Worm (Caenorhabditis elegans) whole organism, late embryonic: ENCODE results near the gene irld-48.
A peak's percentile ranks its signal among the peaks of the same experiment; 100 is the strongest.

Experiments
- C08G9.2 ChIP-seq: sonication (generic microtip); optimal IDR thresholded peaks from 2 replicates; lab custom pipeline; 2016; ENCODE audit warnings: mild to moderate bottlenecking, missing genetic modification characterization, moderate library complexity, missing compliant biosample characterization
- C38D4.7 ChIP-seq: fragments of 200-800 bp; sonication (Bioruptor generic); optimal IDR thresholded peaks from 2 replicates; lab custom pipeline; 2018; ENCODE audit warnings: mild to moderate bottlenecking, missing genetic modification characterization, moderate library complexity, missing compliant biosample characterization
- F13H6.1 ChIP-seq: sonication (generic microtip); optimal IDR thresholded peaks from 2 replicates; lab custom pipeline; 2016; ENCODE audit warnings: missing genetic modification characterization, missing compliant biosample characterization
- K02D7.2 ChIP-seq: sonication (generic microtip); optimal IDR thresholded peaks from 2 replicates; lab custom pipeline; 2017; ENCODE audit warnings: mild to moderate bottlenecking, missing genetic modification characterization, missing compliant biosample characterization
- K09A11.1 ChIP-seq: sonication (generic microtip); optimal IDR thresholded peaks from 2 replicates; lab custom pipeline; 2017; ENCODE audit warnings: antibody characterized with exemption, mild to moderate bottlenecking, missing genetic modification characterization, missing compliant biosample characterization; ENCODE audit not compliant: insufficient read depth
- T23F11.4 ChIP-seq: fragments of 200-800 bp; sonication (Bioruptor generic); optimal IDR thresholded peaks from 2 replicates; lab custom pipeline; 2018; ENCODE audit warnings: mild to moderate bottlenecking, missing genetic modification characterization, missing compliant biosample characterization
- ahr-1 ChIP-seq: sonication (generic microtip); optimal IDR thresholded peaks from 2 replicates; lab custom pipeline; 2016; ENCODE audit warnings: missing genetic modification characterization, missing compliant biosample characterization
- ceh-14 ChIP-seq: sonication (generic microtip); optimal IDR thresholded peaks from 2 replicates; lab custom pipeline; 2016; ENCODE audit warnings: missing genotype, missing genetic modification characterization, missing compliant biosample characterization
- ceh-18 ChIP-seq: sonication (generic microtip); optimal IDR thresholded peaks from 2 replicates; lab custom pipeline; 2016; ENCODE audit warnings: missing genetic modification characterization, missing compliant biosample characterization
- ceh-19 ChIP-seq: fragments of 200-800 bp; sonication (Bioruptor generic); optimal IDR thresholded peaks from 2 replicates; lab custom pipeline; 2018; ENCODE audit warnings: mild to moderate bottlenecking, missing genetic modification characterization, missing compliant biosample characterization
- ceh-2 ChIP-seq: sonication (generic microtip); optimal IDR thresholded peaks from 2 replicates; lab custom pipeline; 2016; ENCODE audit warnings: missing genotype, missing genetic modification characterization, missing compliant biosample characterization
- ceh-22 ChIP-seq: sonication (generic microtip); optimal IDR thresholded peaks from 2 replicates; lab custom pipeline; 2017; ENCODE audit warnings: missing biosample characterization, missing genetic modification characterization
- ceh-24 ChIP-seq: sonication (generic microtip); optimal IDR thresholded peaks from 2 replicates; lab custom pipeline; 2016; ENCODE audit warnings: mild to moderate bottlenecking, missing genetic modification characterization, missing compliant biosample characterization
- ceh-30 ChIP-seq: fragments of 150-350 bp; optimal IDR thresholded peaks from 2 replicates; lab custom pipeline; 2014; ENCODE audit warnings: missing biosample characterization, missing genetic modification characterization
- ceh-31 ChIP-seq: sonication (generic microtip); optimal IDR thresholded peaks from 2 replicates; lab custom pipeline; 2016; ENCODE audit warnings: missing genetic modification characterization, missing compliant biosample characterization
- ceh-34 ChIP-seq: sonication (generic microtip); optimal IDR thresholded peaks from 2 replicates; lab custom pipeline; 2016; ENCODE audit warnings: mild to moderate bottlenecking, missing genetic modification characterization, missing compliant biosample characterization
- ceh-45 ChIP-seq: fragments of 200-800 bp; sonication (Bioruptor generic); IDR thresholded peaks from 2 replicates; pipeline ENCODE4 v1.3.6; 2022; ENCODE audit warnings: missing genetic modification reagents, missing genetic modification characterization, missing compliant biosample characterization
- ceh-48 ChIP-seq: sonication (generic microtip); optimal IDR thresholded peaks from 2 replicates; lab custom pipeline; 2016; ENCODE audit warnings: missing genetic modification characterization, inconsistent platforms, missing compliant biosample characterization
- ceh-6 ChIP-seq: fragments of 200-800 bp; sonication (Bioruptor generic); optimal IDR thresholded peaks from 2 replicates; lab custom pipeline; 2018; ENCODE audit warnings: mild to moderate bottlenecking, missing genetic modification characterization, missing compliant biosample characterization
- che-1 ChIP-seq: sonication (generic microtip); optimal IDR thresholded peaks from 2 replicates; lab custom pipeline; 2016; ENCODE audit warnings: mild to moderate bottlenecking, missing genetic modification characterization, missing compliant biosample characterization
- dve-1 ChIP-seq: sonication (generic microtip); optimal IDR thresholded peaks from 2 replicates; lab custom pipeline; 2017; ENCODE audit warnings: antibody characterized with exemption, mild to moderate bottlenecking, missing genetic modification characterization, missing compliant biosample characterization
- elt-2 ChIP-seq: sonication (generic microtip); optimal IDR thresholded peaks from 2 replicates; lab custom pipeline; 2016; ENCODE audit warnings: missing genetic modification reagents, missing genetic modification characterization, missing compliant biosample characterization
- elt-4 ChIP-seq: sonication (generic microtip); optimal IDR thresholded peaks from 2 replicates; lab custom pipeline; 2016; ENCODE audit warnings: missing genetic modification characterization, missing compliant biosample characterization
- ets-4 ChIP-seq: sonication (generic microtip); optimal IDR thresholded peaks from 2 replicates; lab custom pipeline; 2016; ENCODE audit warnings: missing genetic modification characterization, missing compliant biosample characterization
- fkh-6 ChIP-seq: sonication (generic microtip); optimal IDR thresholded peaks from 2 replicates; lab custom pipeline; 2016; ENCODE audit warnings: missing genetic modification characterization, missing compliant biosample characterization
- hlh-13 ChIP-seq: fragments of 200-800 bp; sonication (Bioruptor generic); optimal IDR thresholded peaks from 2 replicates; lab custom pipeline; 2018; ENCODE audit warnings: mild to moderate bottlenecking, missing genetic modification characterization, missing compliant biosample characterization
- hlh-15 ChIP-seq: sonication (generic microtip); optimal IDR thresholded peaks from 2 replicates; lab custom pipeline; 2016; ENCODE audit warnings: missing genetic modification characterization, missing compliant biosample characterization
- hlh-6 ChIP-seq: sonication (generic microtip); optimal IDR thresholded peaks from 2 replicates; lab custom pipeline; 2016; ENCODE audit warnings: missing genotype, missing genetic modification characterization, missing compliant biosample characterization
- hlh-8 ChIP-seq: sonication (generic microtip); optimal IDR thresholded peaks from 2 replicates; lab custom pipeline; 2016; ENCODE audit warnings: missing genotype, missing genetic modification characterization, missing compliant biosample characterization
- lim-6 ChIP-seq: sonication (generic microtip); optimal IDR thresholded peaks from 2 replicates; lab custom pipeline; 2016; ENCODE audit warnings: missing genetic modification characterization, missing compliant biosample characterization
- madf-2 ChIP-seq: sonication (generic microtip); optimal IDR thresholded peaks from 2 replicates; lab custom pipeline; 2017; ENCODE audit warnings: missing genetic modification characterization, missing compliant biosample characterization
- nhr-11 ChIP-seq: fragments of 150-350 bp; optimal IDR thresholded peaks from 2 replicates; lab custom pipeline; 2014; ENCODE audit warnings: missing biosample characterization, missing genetic modification characterization
- nhr-232 ChIP-seq: sonication (generic microtip); optimal IDR thresholded peaks from 2 replicates; lab custom pipeline; 2016; ENCODE audit warnings: missing genetic modification characterization, missing compliant biosample characterization
- npax-4 ChIP-seq: sonication (generic microtip); optimal IDR thresholded peaks from 2 replicates; lab custom pipeline; 2016; ENCODE audit warnings: missing genetic modification characterization, missing compliant biosample characterization
- odd-2 ChIP-seq: sonication (generic microtip); optimal IDR thresholded peaks from 2 replicates; lab custom pipeline; 2017; ENCODE audit warnings: antibody characterized with exemption, mild to moderate bottlenecking, missing genetic modification characterization, missing compliant biosample characterization
- pat-9 ChIP-seq: fragments of 200-800 bp; sonication (Bioruptor generic); optimal IDR thresholded peaks from 2 replicates; lab custom pipeline; 2018; ENCODE audit warnings: mild to moderate bottlenecking, missing genetic modification characterization, moderate library complexity, missing compliant biosample characterization
- pha-2 ChIP-seq: sonication (generic microtip); optimal IDR thresholded peaks from 2 replicates; lab custom pipeline; 2017; ENCODE audit warnings: mild to moderate bottlenecking, missing genetic modification characterization, missing compliant biosample characterization
- pqm-1 ChIP-seq: sonication (generic microtip); optimal IDR thresholded peaks from 2 replicates; lab custom pipeline; 2016; ENCODE audit warnings: missing genetic modification characterization, missing compliant biosample characterization
- ref-2 ChIP-seq: sonication (generic microtip); optimal IDR thresholded peaks from 2 replicates; lab custom pipeline; 2016; ENCODE audit warnings: missing genetic modification characterization, missing compliant biosample characterization
- sdc-2 ChIP-seq: sonication (generic microtip); optimal IDR thresholded peaks from 2 replicates; lab custom pipeline; 2016; ENCODE audit warnings: missing genotype, missing genetic modification characterization, missing compliant biosample characterization
- sox-2 ChIP-seq: fragments of 200-800 bp; sonication (Bioruptor generic); IDR thresholded peaks from 2 replicates; pipeline ENCODE4 v1.3.6; 2022; ENCODE audit warnings: missing genetic modification reagents, missing genetic modification characterization, missing compliant biosample characterization
- sox-4 ChIP-seq: sonication (generic microtip); optimal IDR thresholded peaks from 2 replicates; lab custom pipeline; 2017; ENCODE audit warnings: mild to moderate bottlenecking, missing genetic modification characterization, inconsistent platforms, missing compliant biosample characterization
- tbx-7 ChIP-seq: sonication (generic microtip); optimal IDR thresholded peaks from 2 replicates; lab custom pipeline; 2016; ENCODE audit warnings: missing genotype, missing genetic modification characterization, missing compliant biosample characterization
- unc-3 ChIP-seq, 2 experiments: fragments of 200-800 bp in 1 of 2; sonication (Bioruptor generic) in 1 of 2; sonication (generic microtip) in 1 of 2; conservative IDR thresholded peaks in 1 of 2; optimal IDR thresholded peaks in 1 of 2; 2 replicates each; pipeline versions ENCODE4 v1.3.6 to Lab custom; 2016 to 2022; ENCODE audit warnings: missing compliant biosample characterization in 2 of 2, missing genetic modification characterization in 2 of 2, missing genetic modification reagents in 1 of 2
- unc-42 ChIP-seq: sonication (generic microtip); optimal IDR thresholded peaks from 2 replicates; lab custom pipeline; 2016; ENCODE audit warnings: missing genotype, missing genetic modification characterization, missing compliant biosample characterization
- unc-55 ChIP-seq: sonication (generic microtip); optimal IDR thresholded peaks from 2 replicates; lab custom pipeline; 2017; ENCODE audit warnings: missing biosample characterization, missing genetic modification reagents, missing genetic modification characterization
- unc-86 ChIP-seq: sonication (generic microtip); optimal IDR thresholded peaks from 2 replicates; lab custom pipeline; 2016; ENCODE audit warnings: missing genetic modification characterization, missing compliant biosample characterization
- ztf-16 ChIP-seq: sonication (generic microtip); optimal IDR thresholded peaks from 2 replicates; lab custom pipeline; 2017; ENCODE audit warnings: missing genetic modification characterization, missing compliant biosample characterization

irld-48 gene

DNA sequence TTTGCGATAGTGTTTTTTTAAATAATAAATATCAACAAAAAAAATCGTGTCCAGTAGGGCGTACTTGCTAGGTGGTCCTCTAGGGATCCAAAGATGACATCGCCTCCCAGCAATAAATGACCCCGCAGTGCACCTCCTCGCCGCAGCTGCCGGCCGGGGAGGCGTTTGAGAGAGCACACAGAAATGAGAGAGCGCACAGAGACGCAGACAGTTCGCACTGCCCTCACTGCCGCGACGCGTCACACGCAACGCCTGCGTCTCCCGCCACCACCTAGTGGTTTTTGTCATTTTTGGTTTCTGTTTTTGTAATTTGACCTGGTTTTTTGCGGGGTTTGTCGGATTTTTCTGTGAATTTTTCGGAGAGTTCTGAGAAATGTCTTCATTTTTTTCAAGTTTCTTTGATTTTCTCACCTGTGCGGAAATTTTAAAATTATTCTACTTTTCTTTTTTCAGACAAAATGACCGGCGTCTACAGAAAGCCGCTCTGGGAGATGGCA is 32.0 kb downstream of the irld-48 start, which contains the start of gene lido-7 (continued):
- TF ChIP-seq hlh-15: no peak
- no peak for TF ChIP-seq nhr-232
- TF ChIP-seq F13H6.1 (tag; lab: Kevin White, UChicago): no peak
- TF ChIP-seq ceh-6 (GFP tag; lab: Kevin White, UChicago): no peak
- TF ChIP-seq unc-86: no peak
- peak; percentile 50 for TF ChIP-seq ceh-31
- TF ChIP-seq sox-2 (GFP tag; lab: Robert Waterston, UW): no peak
- TF ChIP-seq hlh-8 (tag; lab: Kevin White, UChicago): peak; percentile 14
- TF ChIP-seq K02D7.2 (tag; lab: Kevin White, UChicago): no peak
- TF ChIP-seq ceh-48: no peak
- TF ChIP-seq pha-2 (tag; lab: Kevin White, UChicago): no peak
- TF ChIP-seq lim-6 (tag; lab: Kevin White, UChicago): no peak
- TF ChIP-seq npax-4 (tag; lab: Kevin White, UChicago): no peak
- peak; percentile 50 for TF ChIP-seq ceh-34 (tag; lab: Kevin White, UChicago)
- TF ChIP-seq ceh-45 (GFP tag; lab: Robert Waterston, UW): no peak
- no peak for TF ChIP-seq ceh-14 (tag; lab: Kevin White, UChicago)
- TF ChIP-seq, all 69 proteins: peak for 11

DNA sequence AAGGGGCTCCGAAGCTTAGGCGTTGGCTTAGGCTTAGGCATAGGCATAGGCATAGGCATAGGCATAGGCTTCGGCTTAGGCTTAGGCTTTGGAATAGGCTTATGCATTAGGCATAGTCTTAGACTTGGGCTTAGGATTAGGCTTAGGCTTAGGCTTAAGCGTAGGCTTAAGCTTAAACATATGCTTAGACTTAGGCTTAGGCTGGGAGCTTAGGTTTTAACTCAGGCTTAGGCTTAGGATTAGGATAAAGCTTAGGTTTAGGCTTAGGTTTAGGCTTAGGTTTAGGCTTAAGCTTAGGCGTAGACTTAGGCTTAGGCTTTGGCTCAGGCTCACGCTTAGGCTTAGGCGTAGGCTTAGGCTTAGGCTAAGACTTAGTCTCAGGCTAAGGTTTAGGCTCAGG is 34.2 kb downstream of the irld-48 start:
- TF ChIP-seq ceh-34 (tag; lab: Kevin White, UChicago) (no peak), ceh-2 (tag; lab: Kevin White, UChicago) (no peak), hlh-6 (no peak), dve-1 (peak; percentile 92), C38D4.7 (GFP tag; lab: Kevin White, UChicago) (no peak), sox-4 (tag; lab: Kevin White, UChicago) (no peak), odd-2 (tag; lab: Kevin White, UChicago) (no peak)

DNA sequence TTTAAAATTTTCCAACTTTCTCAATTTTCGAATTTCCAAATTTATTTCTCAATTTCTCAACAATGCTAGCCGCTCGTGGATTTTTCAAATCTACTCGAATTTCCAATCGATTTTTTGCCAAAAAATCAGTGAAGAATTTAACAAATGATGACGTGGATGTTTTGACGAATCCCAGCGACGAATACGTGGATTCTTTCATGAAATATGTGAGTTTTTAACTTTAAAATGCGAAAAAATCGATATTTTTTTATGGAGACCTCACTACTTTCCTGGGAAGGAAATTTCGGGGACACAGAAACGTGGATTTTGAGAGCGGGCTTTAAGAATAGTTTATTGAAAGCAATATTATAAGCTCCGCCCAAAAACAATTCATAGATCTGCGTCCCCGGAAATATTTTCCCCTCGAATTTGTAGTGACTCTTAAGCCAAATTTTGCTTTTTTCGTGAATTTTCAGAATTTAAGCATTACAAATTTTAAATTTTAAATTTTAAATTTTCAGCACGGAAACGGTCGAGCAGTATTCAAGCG is 35.8 kb downstream of the irld-48 start, which contains the start of gene K08A2.2:
Gene K08A2.2, plus strand, starts transcription at position 51 of the 529 bp plus-strand sequence.
- TF ChIP-seq sox-4 (tag; lab: Kevin White, UChicago) (no peak), ceh-19 (GFP tag; lab: Kevin White, UChicago) (no peak), unc-42 (tag; lab: Kevin White, UChicago) (no peak), ets-4 (tag; lab: Kevin White, UChicago) (peak; percentile 2), ref-2 (tag; lab: Kevin White, UChicago) (peak; percentile 35), nhr-232 (no peak), ceh-48 (no peak), unc-3 (GFP tag; conservative IDR thresholded peaks at IDR 0.05; lab: Robert Waterston, UW) (no peak), unc-3 (tag; optimal IDR thresholded peaks at IDR 0.05; lab: Kevin White, UChicago) (no peak), nhr-11 (tag; lab: Kevin White, UChicago) (no peak), ahr-1 (tag; lab: Kevin White, UChicago) (no peak), npax-4 (tag; lab: Kevin White, UChicago) (no peak), tbx-7 (tag; lab: Kevin White, UChicago) (peak; percentile 50), K09A11.1 (tag; lab: Kevin White, UChicago) (no peak), fkh-6 (no peak), ceh-18 (tag; lab: Kevin White, UChicago) (no peak), elt-2 (tag; lab: Kevin White, UChicago) (peak; percentile 18), pat-9 (tag; lab: Kevin White, UChicago) (no peak), elt-4 (tag; lab: Kevin White, UChicago) (no peak), ceh-24 (no peak), ceh-22 (tag; lab: Kevin White, UChicago) (no peak), che-1 (tag; lab: Kevin White, UChicago) (no peak), unc-55 (GFP tag; lab: Kevin White, UChicago) (no peak), pqm-1 (no peak), ceh-45 (GFP tag; lab: Robert Waterston, UW) (no peak), ceh-2 (tag; lab: Kevin White, UChicago) (peak; percentile 42), hlh-13 (GFP tag; lab: Kevin White, UChicago) (no peak), ztf-16 (tag; lab: Kevin White, UChicago) (no peak), ceh-30 (no peak), hlh-6 (no peak), madf-2 (tag; lab: Kevin White, UChicago) (no peak), sox-2 (GFP tag; lab: Robert Waterston, UW) (no peak), T23F11.4 (GFP tag; lab: Kevin White, UChicago) (no peak), C08G9.2 (tag; lab: Kevin White, UChicago) (peak; percentile 58), sdc-2 (tag; lab: Kevin White, UChicago) (no peak)
